Fruit fly (Drosophila melanogaster) whole organism, embryonic: Measurements from ENCODE around the gene CG14402.

Experiments
- ATbp ChIP-seq: fragments of 200-800 bp; sonication (Bioruptor generic); optimal IDR thresholded peaks from 2 replicates; lab custom pipeline; 2017; ENCODE audit warnings: missing biosample characterization, mild to moderate bottlenecking, missing genetic modification characterization, missing genetic modification reagents
- Aef1 ChIP-seq: fragments of 200-800 bp; sonication (Bioruptor generic); IDR thresholded peaks from 3 replicates; pipeline ENCODE4 v1.3.6; 2022; ENCODE audit warnings: missing biosample characterization, missing genetic modification characterization
- Awh ChIP-seq: fragments of 200-800 bp; sonication (Bioruptor generic); IDR thresholded peaks from 2 replicates; pipeline ENCODE4, ENCODE4 v1.3.6; 2022; ENCODE audit warnings: missing biosample characterization, missing genetic modification characterization
- Bgb ChIP-seq: fragments of 200-800 bp; sonication (Bioruptor generic); IDR thresholded peaks from 2 replicates; pipeline ENCODE4 v1.3.6; 2022; ENCODE audit warnings: missing biosample characterization, missing genetic modification characterization; ENCODE audit not compliant: partially characterized antibody
- CG10147 ChIP-seq: fragments of 200-800 bp; sonication (Bioruptor generic); optimal IDR thresholded peaks from 2 replicates; lab custom pipeline; 2019; ENCODE audit warnings: missing biosample characterization, mild to moderate bottlenecking, missing genetic modification characterization, moderate library complexity
- CG10366 ChIP-seq: fragments of 200-800 bp; sonication (Bioruptor generic); IDR thresholded peaks from 2 replicates; pipeline ENCODE4 v1.3.6; 2022; ENCODE audit warnings: missing biosample characterization, missing genetic modification characterization
- CG10431 ChIP-seq: fragments of 200-800 bp; sonication (Bioruptor generic); optimal IDR thresholded peaks from 3 replicates; lab custom pipeline; 2018; ENCODE audit warnings: missing biosample characterization, mild to moderate bottlenecking, missing genetic modification characterization
- CG11398 ChIP-seq: fragments of 200-800 bp; sonication (Bioruptor generic); optimal IDR thresholded peaks from 2 replicates; lab custom pipeline; 2016; ENCODE audit warnings: missing biosample characterization, missing genetic modification characterization
- CG11723 ChIP-seq: fragments of 200-800 bp; sonication (Bioruptor generic); optimal IDR thresholded peaks from 2 replicates; lab custom pipeline; 2017; ENCODE audit warnings: missing biosample characterization, mild to moderate bottlenecking, missing genetic modification characterization
- CG12104 ChIP-seq: fragments of 200-800 bp; sonication (Bioruptor generic); optimal IDR thresholded peaks from 3 replicates; lab custom pipeline; 2016; ENCODE audit warnings: missing biosample characterization, missing genetic modification characterization
- CG12299 ChIP-seq: fragments of 200-800 bp; sonication (Bioruptor generic); optimal IDR thresholded peaks from 2 replicates; lab custom pipeline; 2018; ENCODE audit warnings: missing biosample characterization, mild to moderate bottlenecking, missing genetic modification characterization
- CG15696 ChIP-seq: fragments of 200-800 bp; sonication (Bioruptor generic); optimal IDR thresholded peaks from 2 replicates; lab custom pipeline; 2019; ENCODE audit warnings: missing biosample characterization, mild to moderate bottlenecking, missing genetic modification characterization, moderate library complexity
- CG1647 ChIP-seq: fragments of 200-800 bp; sonication (Bioruptor generic); optimal IDR thresholded peaks from 3 replicates; lab custom pipeline; 2016; ENCODE audit warnings: missing biosample characterization, missing genetic modification characterization
- CG17361 ChIP-seq: fragments of 200-800 bp; sonication (Bioruptor generic); IDR thresholded peaks from 3 replicates; pipeline ENCODE4 v1.3.6; 2022; ENCODE audit warnings: missing biosample characterization, missing genetic modification characterization
- CG17829 ChIP-seq: fragments of 200-800 bp; optimal IDR thresholded peaks from 2 replicates; lab custom pipeline; 2019; ENCODE audit warnings: missing biosample characterization, mild to moderate bottlenecking, missing genetic modification characterization, moderate library complexity
- CG1832 ChIP-seq: fragments of 200-800 bp; sonication (Bioruptor generic); optimal IDR thresholded peaks from 2 replicates; lab custom pipeline; 2017; ENCODE audit warnings: missing biosample characterization, mild to moderate bottlenecking, missing genetic modification characterization, inconsistent platforms
- CG18619 ChIP-seq: fragments of 200-800 bp; sonication (Bioruptor generic); optimal IDR thresholded peaks from 3 replicates; lab custom pipeline; 2017; ENCODE audit warnings: missing biosample characterization, mild to moderate bottlenecking, missing genetic modification characterization
- CG2712 ChIP-seq: fragments of 200-800 bp; optimal IDR thresholded peaks from 3 replicates; lab custom pipeline; 2019; ENCODE audit warnings: missing biosample characterization, mild to moderate bottlenecking, missing genetic modification characterization, moderate library complexity
- CG6654 ChIP-seq: fragments of 200-800 bp; sonication (Bioruptor generic); optimal IDR thresholded peaks from 2 replicates; lab custom pipeline; 2017; ENCODE audit warnings: missing biosample characterization, mild to moderate bottlenecking, missing genetic modification characterization
- CG6813 ChIP-seq: fragments of 200-800 bp; sonication (Bioruptor generic); optimal IDR thresholded peaks from 2 replicates; lab custom pipeline; 2017; ENCODE audit warnings: missing biosample characterization, missing genetic modification characterization, mild to moderate bottlenecking, moderate library complexity, missing genetic modification reagents
- CG6854 ChIP-seq: fragments of 200-800 bp; sonication (Bioruptor generic); optimal IDR thresholded peaks from 3 replicates; lab custom pipeline; 2017; ENCODE audit warnings: missing biosample characterization, mild to moderate bottlenecking, missing genetic modification characterization
- CG9797 ChIP-seq: fragments of 200-800 bp; sonication (Bioruptor generic); optimal IDR thresholded peaks from 3 replicates; lab custom pipeline; 2018; ENCODE audit warnings: missing biosample characterization, mild to moderate bottlenecking, missing genetic modification characterization
- CG9817 ChIP-seq: fragments of 200-800 bp; sonication (Bioruptor generic); optimal IDR thresholded peaks from 2 replicates; lab custom pipeline; 2018; ENCODE audit warnings: missing biosample characterization, mild to moderate bottlenecking, missing genetic modification characterization, moderate library complexity
- Camta ChIP-seq: fragments of 200-800 bp; sonication (Bioruptor generic); optimal IDR thresholded peaks from 2 replicates; lab custom pipeline; 2016; ENCODE audit warnings: missing biosample characterization, missing genetic modification characterization
- Mes4 ChIP-seq: fragments of 200-800 bp; sonication (Bioruptor generic); optimal IDR thresholded peaks from 2 replicates; lab custom pipeline; 2016; ENCODE audit warnings: missing biosample characterization, missing genetic modification characterization
- Oaz ChIP-seq: fragments of 200-800 bp; sonication (Bioruptor generic); IDR thresholded peaks from 2 replicates; pipeline ENCODE4 v1.3.6; 2022; ENCODE audit warnings: missing biosample characterization, missing genetic modification characterization
- Ravus ChIP-seq: fragments of 200-800 bp; sonication (Bioruptor generic); IDR thresholded peaks from 2 replicates; pipeline ENCODE4 v1.3.6; 2022; ENCODE audit warnings: missing biosample characterization, missing genetic modification characterization
- Rfx ChIP-seq: fragments of 200-800 bp; sonication (Bioruptor generic); IDR thresholded peaks from 2 replicates; pipeline ENCODE4 v1.3.6; 2022; ENCODE audit warnings: missing biosample characterization, missing genetic modification characterization
- Sry-δ ChIP-seq: fragments of 200-800 bp; sonication (Bioruptor generic); optimal IDR thresholded peaks from 2 replicates; lab custom pipeline; 2016; ENCODE audit warnings: missing biosample characterization, missing genetic modification characterization
- TFAM ChIP-seq: fragments of 200-800 bp; sonication (Bioruptor generic); optimal IDR thresholded peaks from 2 replicates; lab custom pipeline; 2017; ENCODE audit warnings: missing biosample characterization, missing genetic modification characterization, inconsistent platforms
- ato ChIP-seq: fragments of 200-800 bp; sonication (Bioruptor generic); IDR thresholded peaks from 2 replicates; pipeline ENCODE4 v1.3.6; 2022; ENCODE audit warnings: missing biosample characterization, missing genetic modification characterization; ENCODE audit not compliant: partially characterized antibody
- bab2 ChIP-seq: fragments of 200-800 bp; sonication (Bioruptor generic); optimal IDR thresholded peaks from 2 replicates; lab custom pipeline; 2016; ENCODE audit warnings: missing biosample characterization, missing genetic modification characterization
- br ChIP-seq: fragments of >200 bp; optimal IDR thresholded peaks from 2 replicates; lab custom pipeline; 2017
- bsh ChIP-seq, 2 experiments: fragments of 200-800 bp; sonication (Bioruptor generic); optimal IDR thresholded peaks; 2 replicates each; lab custom pipeline; 2017 to 2018; ENCODE audit warnings: mild to moderate bottlenecking in 2 of 2, missing biosample characterization in 2 of 2, missing genetic modification characterization in 2 of 2, moderate library complexity in 1 of 2
- btn ChIP-seq: fragments of 200-800 bp; sonication (Bioruptor generic); optimal IDR thresholded peaks from 2 replicates; lab custom pipeline; 2016; ENCODE audit warnings: missing biosample characterization, missing genetic modification characterization
- cwo ChIP-seq: fragments of 200-800 bp; sonication (Bioruptor generic); optimal IDR thresholded peaks from 3 replicates; lab custom pipeline; 2017; ENCODE audit warnings: missing biosample characterization, missing genetic modification characterization, mild to moderate bottlenecking, moderate library complexity, missing genetic modification reagents
- danr ChIP-seq: fragments of 200-800 bp; sonication (Bioruptor generic); IDR thresholded peaks from 2 replicates; pipeline ENCODE4 v1.3.6; 2022; ENCODE audit warnings: missing biosample characterization, missing genetic modification characterization
- gt ChIP-seq: fragments of 200-800 bp; sonication (Bioruptor generic); IDR thresholded peaks from 2 replicates; pipeline ENCODE4 v1.3.6; 2022; ENCODE audit warnings: missing biosample characterization, missing genetic modification characterization
- kah ChIP-seq: fragments of 200-800 bp; sonication (Bioruptor generic); optimal IDR thresholded peaks from 2 replicates; lab custom pipeline; 2018; ENCODE audit warnings: missing biosample characterization, mild to moderate bottlenecking, missing genetic modification characterization
- lilli ChIP-seq: fragments of 200-800 bp; sonication (Bioruptor generic); optimal IDR thresholded peaks from 3 replicates; lab custom pipeline; 2016; ENCODE audit warnings: missing biosample characterization, missing genetic modification characterization
- lov ChIP-seq, 2 experiments: fragments of 200-800 bp in 1 of 2; fragments of >200 bp in 1 of 2; sonication (Bioruptor generic) in 1 of 2; IDR thresholded peaks in 1 of 2; optimal IDR thresholded peaks in 1 of 2; 2 replicates in 1 of 2; 3 replicates in 1 of 2; pipeline versions ENCODE4 v1.3.6 to Lab custom; 2017 to 2022; ENCODE audit warnings: missing biosample characterization in 1 of 2, missing genetic modification characterization in 1 of 2
- mld ChIP-seq: fragments of 200-800 bp; sonication (Bioruptor generic); IDR thresholded peaks from 3 replicates; pipeline ENCODE4 v1.3.6; 2022; ENCODE audit warnings: missing biosample characterization, missing genetic modification characterization; ENCODE audit not compliant: partially characterized antibody
- odd ChIP-seq: fragments of 200-800 bp; sonication (Bioruptor generic); optimal IDR thresholded peaks from 2 replicates; lab custom pipeline; 2017; ENCODE audit warnings: missing biosample characterization, mild to moderate bottlenecking, missing genetic modification characterization
- scrt ChIP-seq: fragments of 200-800 bp; sonication (Bioruptor generic); optimal IDR thresholded peaks from 2 replicates; lab custom pipeline; 2018; ENCODE audit warnings: missing biosample characterization, mild to moderate bottlenecking, missing genetic modification characterization, moderate library complexity
- ssp ChIP-seq: fragments of 200-800 bp; sonication (Bioruptor generic); IDR thresholded peaks from 2 replicates; pipeline ENCODE4 v1.3.6; 2022; ENCODE audit warnings: missing biosample characterization, missing genetic modification characterization
- vfl ChIP-seq: fragments of 200-800 bp; sonication (Bioruptor generic); optimal IDR thresholded peaks from 2 replicates; lab custom pipeline; 2016; ENCODE audit warnings: missing biosample characterization, missing genetic modification characterization
- z ChIP-seq: fragments of 200-800 bp; sonication (Bioruptor generic); IDR thresholded peaks from 3 replicates; pipeline ENCODE4 v1.3.6; 2022; ENCODE audit warnings: missing biosample characterization, missing genetic modification characterization
- zf30C ChIP-seq: fragments of 200-800 bp; sonication (Bioruptor generic); optimal IDR thresholded peaks from 3 replicates; lab custom pipeline; 2018; ENCODE audit warnings: missing biosample characterization, mild to moderate bottlenecking, missing genetic modification characterization

The CG14402 gene

DNA sequence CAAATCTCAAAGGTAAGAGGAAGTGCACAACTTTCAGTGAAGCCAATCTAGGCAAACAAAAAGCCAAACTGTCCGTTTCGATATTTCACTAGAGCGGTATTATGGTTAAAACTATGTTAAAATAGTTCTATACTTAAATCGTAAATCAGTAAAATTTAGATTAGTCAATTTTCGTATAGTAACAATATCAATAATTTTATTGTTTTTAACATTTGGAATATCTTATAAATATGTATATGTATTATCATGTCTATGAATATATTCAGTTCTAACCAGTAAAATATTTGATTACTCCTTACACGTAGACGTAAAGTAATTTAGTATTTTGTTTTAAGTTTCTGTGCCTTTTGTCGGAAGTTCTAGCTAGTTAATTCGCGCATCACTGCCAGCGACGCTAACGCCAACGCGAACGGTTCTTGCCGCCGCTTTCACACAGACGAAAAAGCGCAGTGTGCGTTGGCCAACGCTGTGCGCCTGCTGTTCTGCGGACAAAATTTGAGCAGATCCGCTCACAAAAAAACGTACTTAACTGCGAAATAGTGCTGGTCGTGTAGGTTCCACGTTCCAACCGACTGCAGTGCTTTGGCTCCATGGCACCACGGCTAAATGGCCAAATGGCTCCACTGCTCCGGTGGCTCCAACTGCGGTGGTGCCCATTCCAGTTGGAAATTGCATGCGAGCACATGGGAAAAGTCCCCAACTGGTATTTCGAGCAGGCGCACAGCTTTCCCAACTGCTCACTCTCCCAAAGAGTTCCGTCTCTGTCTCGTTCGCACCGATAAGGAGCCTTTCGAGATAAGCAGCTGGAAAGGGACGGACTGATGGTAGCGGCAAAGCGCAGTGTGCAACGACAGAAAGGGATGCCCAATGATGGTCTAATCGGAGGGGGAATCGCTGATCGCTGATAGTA, 25.6 kb upstream of the CG14402 start (continued):
- TF ChIP-seq Sry-δ (GFP tag; lab: Kevin White, UChicago) (peak; percentile 12), CG12104 (GFP tag; lab: Kevin White, UChicago) (no peak), mld (peak; percentile 54; the same call in 2 of the 3 replicates), Oaz (GFP tag; lab: Robert Waterston, UW) (peak; percentile 23; the same call in 1 of the 2 replicates), Awh (GFP tag; lab: Robert Waterston, UW) (no peak; the same call in 1 of the 2 replicates), Rfx (GFP tag; lab: Robert Waterston, UW) (peak; percentile 43; the same call in 1 of the 2 replicates), CG6654 (GFP tag; lab: Kevin White, UChicago) (no peak), lilli (no peak), CG6854 (no peak), scrt (GFP tag; lab: Kevin White, UChicago) (no peak), btn (GFP tag; lab: Kevin White, UChicago) (no peak), kah (GFP tag; lab: Kevin White, UChicago) (peak; percentile 34), cwo (GFP tag; lab: Kevin White, UChicago) (no peak), bab2 (GFP tag; lab: Kevin White, UChicago) (no peak), Ravus (GFP tag; lab: Robert Waterston, UW) (no peak), ato (GFP tag; lab: Robert Waterston, UW) (no peak), CG10431 (GFP tag; lab: Kevin White, UChicago) (peak; percentile 79), CG1832 (GFP tag; lab: Kevin White, UChicago) (peak; percentile 94), Aef1 (GFP tag; lab: Robert Waterston, UW) (no peak), Mes4 (no peak), odd (no peak), zf30C (GFP tag; lab: Kevin White, UChicago) (no peak), CG1647 (GFP tag; lab: Kevin White, UChicago) (no peak), CG9817 (no peak), z (peak; percentile 63; the same call in 1 of the 3 replicates), ATbp (GFP tag; lab: Kevin White, UChicago) (peak; percentile 2), CG15696 (tag; lab: Kevin White, UChicago) (no peak), vfl (GFP tag; lab: Kevin White, UChicago) (no peak), Camta (GFP tag; lab: Kevin White, UChicago) (no peak), ssp (GFP tag; lab: Robert Waterston, UW) (peak; percentile 29; the same call in 1 of the 2 replicates), CG12299 (tag; lab: Kevin White, UChicago) (no peak), gt (GFP tag; lab: Robert Waterston, UW) (no peak), Bgb (peak; percentile 62; the same call in 1 of the 2 replicates), CG17829 (tag; lab: Kevin White, UChicago) (peak; percentile 43), CG10147 (GFP tag; lab: Kevin White, UChicago) (no peak), CG11723 (no peak), CG2712 (peak; percentile 25), CG17361 (GFP tag; lab: Robert Waterston, UW) (peak; percentile 67; the same call in 2 of the 3 replicates), TFAM (GFP tag; lab: Kevin White, UChicago) (no peak), bsh (GFP tag; optimal IDR thresholded peaks at IDR 0.05; lab: Kevin White, UChicago) (no peak), br (lab: Kevin White, UChicago) (no peak), lov (optimal IDR thresholded peaks at IDR 0.05; lab: Kevin White, UChicago) (no peak), lov (GFP tag; IDR thresholded peaks at IDR 0.05; lab: Robert Waterston, UW) (no peak), CG18619 (peak; percentile 1), CG11398 (GFP tag; lab: Kevin White, UChicago) (no peak), CG6813 (GFP tag; lab: Kevin White, UChicago) (peak; percentile 29), CG9797 (GFP tag; lab: Kevin White, UChicago) (peak; percentile 5), danr (GFP tag; lab: Robert Waterston, UW) (no peak), CG10366 (GFP tag; lab: Robert Waterston, UW) (no peak)
